Worm (Caenorhabditis elegans) whole organism, L4 larva: ENCODE results near the gene nhr-233.

Experiments used
- D1046.2 ChIP-seq: fragments of 200-800 bp; sonication (Bioruptor generic); IDR thresholded peaks from 2 replicates; pipeline ENCODE4 v1.3.6; 2022; ENCODE audit warnings: missing genetic modification characterization, missing compliant biosample characterization
- F10B5.3 ChIP-seq: sonication (generic microtip); optimal IDR thresholded peaks from 2 replicates; lab custom pipeline; 2016; ENCODE audit warnings: mild to moderate bottlenecking, missing genetic modification characterization, missing compliant biosample characterization
- F26F4.8 ChIP-seq: fragments of 200-800 bp; sonication (Bioruptor generic); conservative IDR thresholded peaks from 2 replicates; pipeline ENCODE4 v1.3.6; 2022; ENCODE audit warnings: missing genetic modification characterization, missing compliant biosample characterization
- R02D3.7 ChIP-seq: fragments of 150-350 bp; sonication (generic microtip); optimal IDR thresholded peaks from 3 replicates; lab custom pipeline; 2014; ENCODE audit warnings: missing biosample characterization, missing genetic modification characterization
- T26A8.4 ChIP-seq: fragments of 200-800 bp; sonication (Bioruptor generic); IDR thresholded peaks from 2 replicates; pipeline ENCODE4 v1.3.6; 2022; ENCODE audit warnings: missing genetic modification characterization, missing compliant biosample characterization
- Y48G9A.11 ChIP-seq: fragments of 200-800 bp; sonication (Bioruptor generic); IDR thresholded peaks from 2 replicates; pipeline ENCODE4 v1.3.6; 2022; ENCODE audit warnings: missing genetic modification reagents, missing genetic modification characterization, missing compliant biosample characterization
- ZK546.5 ChIP-seq, 2 experiments: sonication (generic microtip); optimal IDR thresholded peaks; 2 replicates each; lab custom pipeline; 2017; ENCODE audit warnings: missing biosample characterization in 2 of 2, missing genetic modification characterization in 2 of 2
- ama-1 ChIP-seq: fragments of 150-350 bp; optimal IDR thresholded peaks from 2 replicates; lab custom pipeline; 2014; ENCODE audit warnings: inconsistent platforms, mixed read lengths
- ceh-20 ChIP-seq: fragments of 200-800 bp; sonication (Bioruptor generic); IDR thresholded peaks from 2 replicates; pipeline ENCODE4 v1.3.6; 2022; ENCODE audit warnings: missing genetic modification reagents, missing genetic modification characterization, missing compliant biosample characterization
- ceh-62 ChIP-seq: sonication (generic microtip); optimal IDR thresholded peaks from 2 replicates; lab custom pipeline; 2017; ENCODE audit warnings: missing biosample characterization, missing genetic modification characterization
- daf-16 ChIP-seq, 3 experiments: sonication (generic microtip); optimal IDR thresholded peaks; 2 replicates each; lab custom pipeline; 2016 to 2017; ENCODE audit warnings: missing genetic modification characterization in 3 of 3, missing genetic modification reagents in 3 of 3, mild to moderate bottlenecking in 2 of 3, missing compliant biosample characterization in 2 of 3, missing biosample characterization in 1 of 3, moderate library complexity in 1 of 3
- dmd-6 ChIP-seq: fragments of 200-800 bp; sonication (Bioruptor generic); IDR thresholded peaks from 2 replicates; pipeline ENCODE4 v1.3.6; 2022; ENCODE audit warnings: missing genetic modification reagents, missing genetic modification characterization, missing compliant biosample characterization
- dmd-8 ChIP-seq: fragments of 200-800 bp; sonication (Bioruptor generic); IDR thresholded peaks from 2 replicates; pipeline ENCODE4 v1.3.6; 2022; ENCODE audit warnings: missing genetic modification characterization, missing compliant biosample characterization
- dve-1 ChIP-seq: sonication (generic microtip); optimal IDR thresholded peaks from 2 replicates; lab custom pipeline; 2017; ENCODE audit warnings: antibody characterized with exemption, mild to moderate bottlenecking, missing genetic modification characterization, missing compliant biosample characterization; ENCODE audit not compliant: insufficient read depth
- egl-27 ChIP-seq: sonication (generic microtip); optimal IDR thresholded peaks from 3 replicates; lab custom pipeline; 2017; ENCODE audit warnings: missing biosample characterization, missing genetic modification reagents, missing genetic modification characterization
- hlh-11 ChIP-seq: fragments of 200-800 bp; sonication (Bioruptor generic); optimal IDR thresholded peaks from 2 replicates; lab custom pipeline; 2018; ENCODE audit warnings: mild to moderate bottlenecking, missing genetic modification characterization, missing compliant biosample characterization
- lim-7 ChIP-seq: fragments of 200-800 bp; sonication (Bioruptor generic); IDR thresholded peaks from 2 replicates; pipeline ENCODE4 v1.3.6; 2022; ENCODE audit warnings: missing genetic modification characterization, missing compliant biosample characterization
- lin-39 ChIP-seq: fragments of 150-350 bp; optimal IDR thresholded peaks from 2 replicates; lab custom pipeline; 2014; ENCODE audit warnings: missing biosample characterization, missing genetic modification reagents, missing genetic modification characterization
- lir-3 ChIP-seq: sonication (generic microtip); optimal IDR thresholded peaks from 2 replicates; lab custom pipeline; 2016; ENCODE audit warnings: mild to moderate bottlenecking, missing genetic modification characterization, missing compliant biosample characterization
- lsy-2 ChIP-seq, 2 experiments: fragments of 150-350 bp in 1 of 2; sonication (generic microtip) in 1 of 2; optimal IDR thresholded peaks; 2 replicates each; lab custom pipeline; 2014 to 2017; ENCODE audit warnings: missing biosample characterization in 2 of 2, missing genetic modification characterization in 2 of 2
- madf-5 ChIP-seq, 2 experiments: fragments of 200-800 bp; sonication (Bioruptor generic); IDR thresholded peaks; 2 replicates each; pipeline ENCODE4 v1.3.6; 2022; ENCODE audit warnings: missing compliant biosample characterization in 2 of 2, missing genetic modification characterization in 2 of 2
- mes-2 ChIP-seq: sonication (generic microtip); optimal IDR thresholded peaks from 2 replicates; lab custom pipeline; 2016; ENCODE audit warnings: missing genotype, mild to moderate bottlenecking, missing genetic modification characterization, missing compliant biosample characterization; ENCODE audit not compliant: poor library complexity, severe bottlenecking
- mxl-2 ChIP-seq: fragments of 200-800 bp; sonication (Bioruptor generic); conservative IDR thresholded peaks from 2 replicates; pipeline ENCODE4 v1.3.6; 2022; ENCODE audit warnings: missing genetic modification reagents, missing genetic modification characterization, missing compliant biosample characterization
- mxl-3 ChIP-seq: fragments of 200-800 bp; sonication (Bioruptor generic); optimal IDR thresholded peaks from 2 replicates; lab custom pipeline; 2018; ENCODE audit warnings: mild to moderate bottlenecking, missing genetic modification characterization, missing compliant biosample characterization
- nhr-102 ChIP-seq: sonication (generic microtip); optimal IDR thresholded peaks from 2 replicates; lab custom pipeline; 2016; ENCODE audit warnings: mild to moderate bottlenecking, missing genetic modification characterization, moderate library complexity, missing compliant biosample characterization
- nhr-25 ChIP-seq: sonication (generic microtip); optimal IDR thresholded peaks from 2 replicates; lab custom pipeline; 2017; ENCODE audit warnings: missing genetic modification characterization, mild to moderate bottlenecking, missing compliant biosample characterization, antibody characterized with exemption, moderate library complexity, borderline replicate concordance; ENCODE audit not compliant: insufficient read depth
- nhr-28 ChIP-seq: fragments of 150-350 bp; optimal IDR thresholded peaks from 2 replicates; lab custom pipeline; 2014; ENCODE audit warnings: missing biosample characterization, missing genetic modification characterization
- nhr-42 ChIP-seq: fragments of 200-800 bp; sonication (Bioruptor generic); IDR thresholded peaks from 2 replicates; pipeline ENCODE4 v1.3.6; 2022; ENCODE audit warnings: missing genetic modification characterization, missing compliant biosample characterization
- nhr-77 ChIP-seq: fragments of 150-350 bp; optimal IDR thresholded peaks from 2 replicates; lab custom pipeline; 2014; ENCODE audit warnings: missing biosample characterization, missing genetic modification characterization
- php-3 ChIP-seq: fragments of 200-800 bp; sonication (Bioruptor generic); IDR thresholded peaks from 2 replicates; pipeline ENCODE4 v1.3.6; 2022; ENCODE audit warnings: missing genetic modification reagents, missing genetic modification characterization, missing compliant biosample characterization
- pqm-1 ChIP-seq: sonication (generic microtip); optimal IDR thresholded peaks from 2 replicates; lab custom pipeline; 2017; ENCODE audit warnings: missing biosample characterization, missing genetic modification characterization
- rbr-2 ChIP-seq: sonication (generic microtip); optimal IDR thresholded peaks from 2 replicates; lab custom pipeline; 2016; ENCODE audit warnings: missing genotype, missing genetic modification characterization, missing compliant biosample characterization
- skn-1 ChIP-seq: fragments of 150-350 bp; optimal IDR thresholded peaks from 2 replicates; lab custom pipeline; 2014; ENCODE audit warnings: missing biosample characterization, missing genetic modification characterization
- spr-1 ChIP-seq: sonication (generic microtip); optimal IDR thresholded peaks from 2 replicates; lab custom pipeline; 2016; ENCODE audit warnings: mild to moderate bottlenecking, missing genetic modification characterization, missing compliant biosample characterization
- unc-130 ChIP-seq: sonication (generic microtip); optimal IDR thresholded peaks from 2 replicates; lab custom pipeline; 2016; ENCODE audit warnings: missing genetic modification reagents, missing genetic modification characterization, missing compliant biosample characterization
- unc-62 ChIP-seq, 3 experiments: fragments of 150-350 bp in 1 of 3; sonication (generic microtip); optimal IDR thresholded peaks in 2 of 3; peaks in 1 of 3; 1 replicate in 1 of 3; 2 replicates in 2 of 3; lab custom pipeline; 2014 to 2017; ENCODE audit warnings: missing biosample characterization in 3 of 3, missing genetic modification characterization in 3 of 3, missing genetic modification reagents in 3 of 3, missing genotype in 1 of 3
- zag-1 ChIP-seq: fragments of 150-350 bp; optimal IDR thresholded peaks from 2 replicates; lab custom pipeline; 2014; ENCODE audit warnings: missing biosample characterization, missing genetic modification characterization
- ztf-11 ChIP-seq: fragments of 150-350 bp; optimal IDR thresholded peaks from 2 replicates; lab custom pipeline; 2014; ENCODE audit warnings: missing biosample characterization, missing genetic modification characterization
- ztf-7 ChIP-seq: fragments of 150-350 bp; optimal IDR thresholded peaks from 2 replicates; lab custom pipeline; 2014; ENCODE audit warnings: missing biosample characterization, missing genetic modification characterization

nhr-233 gene

ce11 chrV:16610094-16610493 lies 39.5 kb upstream of the nhr-233 start (continued):
- TF ChIP-seq lim-7 (GFP tag; lab: Robert Waterston, UW), result no peak
- no peak for TF ChIP-seq ceh-62 (tag; lab: Kevin White, UChicago)
- no peak for TF ChIP-seq ztf-11 (tag; lab: Kevin White, UChicago)
- no peak for TF ChIP-seq ama-1 (lab: Kevin White, UChicago)
- peak; percentile 82 for TF ChIP-seq nhr-28 (tag; lab: Kevin White, UChicago)
- no peak for TF ChIP-seq ztf-7 (tag; lab: Kevin White, UChicago)
- TF ChIP-seq lsy-2 (tag; optimal IDR thresholded peaks at IDR 0.05; lab: Kevin White, UChicago), result no peak
- TF ChIP-seq Y48G9A.11, result no peak
- no peak for TF ChIP-seq D1046.2 (GFP tag; lab: Robert Waterston, UW)
- TF ChIP-seq daf-16 (GFP tag; optimal IDR thresholded peaks at IDR 0.05; lab: Kevin White, UChicago), result no peak
- TF ChIP-seq daf-16 (tag; optimal IDR thresholded peaks at IDR 0.05; lab: Kevin White, UChicago), result peak; percentile 93
- TF ChIP-seq php-3 (GFP tag; lab: Robert Waterston, UW), result 0 out of 2 replicates have a peak, but pooled peaks have one; percentile 9
- no peak for TF ChIP-seq lin-39 (tag; lab: Kevin White, UChicago)
- TF ChIP-seq unc-130 (GFP tag; lab: Kevin White, UChicago), result no peak
- peak; percentile 21 for TF ChIP-seq hlh-11 (tag; lab: Kevin White, UChicago)
- no peak for TF ChIP-seq madf-5 (GFP tag; IDR thresholded peaks at IDR 0.05; lab: Robert Waterston, UW)
- TF ChIP-seq mxl-3 (GFP tag; lab: Kevin White, UChicago), result no peak
- no peak for TF ChIP-seq nhr-25 (tag; lab: Kevin White, UChicago)
- TF ChIP-seq mes-2, result no peak
- no peak for TF ChIP-seq mxl-2 (GFP tag; lab: Robert Waterston, UW)

- no peak for TF ChIP-seq daf-16 (GFP tag; optimal IDR thresholded peaks at IDR 0.05; lab: Kevin White, UChicago)
- TF ChIP-seq daf-16 (tag; optimal IDR thresholded peaks at IDR 0.05; lab: Kevin White, UChicago), result peak; percentile 12
- peak; percentile 65 for TF ChIP-seq nhr-28 (tag; lab: Kevin White, UChicago)
- no peak for TF ChIP-seq nhr-42 (GFP tag; lab: Robert Waterston, UW)
- peak; percentile 8 for TF ChIP-seq dve-1 (tag; lab: Kevin White, UChicago)
- TF ChIP-seq, all 104 proteins: peak for 3
Observed at ce11 chrV:16608478-16608877, 37.9 kb upstream of the nhr-233 start.

ce11 chrV:16606313-16606712 lies 35.7 kb upstream of the nhr-233 start, which contains the start of gene Y32B12C.1:
TSS of gene Y32B12C.1 (plus strand) at chrV:16606613.
- no peak for TF ChIP-seq daf-16 (GFP tag; optimal IDR thresholded peaks at IDR 0.05; lab: Kevin White, UChicago)
- peak; percentile 4 for TF ChIP-seq daf-16 (tag; optimal IDR thresholded peaks at IDR 0.05; lab: Kevin White, UChicago)
- no peak for TF ChIP-seq F10B5.3 (tag; lab: Kevin White, UChicago)

ce11 chrV:16605463-16605862 lies 34.9 kb upstream of the nhr-233 start:
- TF ChIP-seq hlh-11 (tag; lab: Kevin White, UChicago) (peak; percentile 44), daf-16 (GFP tag; optimal IDR thresholded peaks at IDR 0.05; lab: Kevin White, UChicago) (no peak), daf-16 (tag; optimal IDR thresholded peaks at IDR 0.05; lab: Kevin White, UChicago) (peak; percentile 43), dmd-6 (peak; percentile 66), lim-7 (GFP tag; lab: Robert Waterston, UW) (no peak), skn-1 (tag; lab: Kevin White, UChicago) (no peak), dve-1 (tag; lab: Kevin White, UChicago) (peak; percentile 33), nhr-102 (tag; lab: Kevin White, UChicago) (no peak), pqm-1 (tag; lab: Kevin White, UChicago) (peak; percentile 51), php-3 (GFP tag; lab: Robert Waterston, UW) (peak; percentile 67), ceh-20 (GFP tag; lab: Robert Waterston, UW) (no peak)
- TF ChIP-seq, all 104 proteins: peak for 6

- TF ChIP-seq ceh-20 (GFP tag; lab: Robert Waterston, UW) (no peak), dmd-6 (0 out of 2 replicates have a peak, but pooled peaks have one; percentile 12), pqm-1 (tag; lab: Kevin White, UChicago) (peak; percentile 11), nhr-77 (tag; lab: Kevin White, UChicago) (peak; percentile 22), nhr-102 (tag; lab: Kevin White, UChicago) (no peak), lir-3 (tag; lab: Kevin White, UChicago) (no peak), spr-1 (tag; lab: Kevin White, UChicago) (no peak), zag-1 (tag; lab: Kevin White, UChicago) (no peak), unc-62 (GFP tag; optimal IDR thresholded peaks at IDR 0.05 in 1 of 2; lab: Kevin White, UChicago) (no peak), unc-62 (tag; optimal IDR thresholded peaks at IDR 0.05; lab: Kevin White, UChicago) (no peak), skn-1 (tag; lab: Kevin White, UChicago) (no peak), F26F4.8 (no peak), R02D3.7 (tag; lab: Kevin White, UChicago) (no peak), dmd-8 (GFP tag; lab: Robert Waterston, UW) (no peak), egl-27 (no peak), rbr-2 (tag; lab: Kevin White, UChicago) (no peak), ZK546.5 (tag; optimal IDR thresholded peaks at IDR 0.05; lab: Kevin White, UChicago) (no peak), daf-16 (GFP tag; optimal IDR thresholded peaks at IDR 0.05; lab: Kevin White, UChicago) (no peak), daf-16 (tag; optimal IDR thresholded peaks at IDR 0.05; lab: Kevin White, UChicago) (peak; percentile 50), T26A8.4 (GFP tag; lab: Robert Waterston, UW) (no peak), ztf-7 (tag; lab: Kevin White, UChicago) (no peak), dve-1 (tag; lab: Kevin White, UChicago) (peak; percentile 44)
Observed at ce11 chrV:16604301-16604700, 33.7 kb upstream of the nhr-233 start.
